Fruit fly (Drosophila melanogaster) S2 (cell line): ENCODE measurements around the gene VGlut.

Experiments used
- CG8478 ChIP-seq: fragments of >200 bp; optimal IDR thresholded peaks from 2 replicates; lab custom pipeline; 2018
- CTCF ChIP-seq, 2 experiments: fragments of >200 bp; optimal IDR thresholded peaks; 2 replicates each; lab custom pipeline; 2018

dm6 chr2L:2416620-2417019 is 16.5 kb downstream of the VGlut start, which contains the start of gene CG31948:
- no peak for TF ChIP-seq CTCF (optimal IDR thresholded peaks at IDR 0.05; lab: Kevin White, UChicago)
- no peak for TF ChIP-seq CG8478 (lab: Kevin White, UChicago)
